Worm (Caenorhabditis elegans): ENCODE data around the gene F57A10.2.
"Not testable (repeated sequence)": the region's sequence is repeated elsewhere in the genome, so short reads cannot be mapped to it uniquely, and the experiment has no call there.

- not testable (repeated sequence) for TF ChIP-seq him-1, W03F9.2, dao-5 (tag; optimal IDR thresholded peaks at IDR 0.05)
Observed at ce11 chrV:15744366-15744765, 22.0 kb upstream of the F57A10.2 start, which contains the start of gene str-19.
